Worm (Caenorhabditis elegans): Measurements from ENCODE around the gene ags-3.

Gene ags-3

ce11 chrX:5319214-5319838 is 15.9 kb upstream of the ags-3 start (continued):
- TF ChIP-seq ztf-25 (GFP tag; IDR thresholded peaks at IDR 0.05) (peak; percentile 89; the same call in 1 of the 2 replicates), fkh-3 (tag; optimal IDR thresholded peaks at IDR 0.05) (no peak), dpl-1 (GFP tag; optimal IDR thresholded peaks at IDR 0.05) (peak; percentile 4), snpc-1.1 (tag; optimal IDR thresholded peaks at IDR 0.05; ENCODE audit: insufficient read depth) (peak; percentile 83), ama-1 (optimal IDR thresholded peaks at IDR 0.05) (no peak), ama-1 (GFP tag; optimal IDR thresholded peaks at IDR 0.05) (peak; percentile 77 to 84), K12H6.12 (tag; optimal IDR thresholded peaks at IDR 0.05) (peak; percentile 14), F22D6.2 (tag; optimal IDR thresholded peaks at IDR 0.05) (no peak), madf-3 (GFP tag; IDR thresholded peaks at IDR 0.05) (0 out of 2 replicates have a peak, but pooled peaks have one; percentile 22), gei-17 (GFP tag; optimal IDR thresholded peaks at IDR 0.05) (no peak), nhr-90 (tag; optimal IDR thresholded peaks at IDR 0.05) (no peak), F55B11.4 (tag; optimal IDR thresholded peaks at IDR 0.05; ENCODE audit: borderline replicate concordance, insufficient read depth) (no peak), lin-35 (GFP tag; optimal IDR thresholded peaks at IDR 0.05) (peak in 1 of 3 experiments; percentile 57), lsl-1 (GFP tag; optimal IDR thresholded peaks at IDR 0.05) (no peak), T07F8.4 (tag; optimal IDR thresholded peaks at IDR 0.05) (peak; percentile 50), ekl-4 (GFP tag; IDR thresholded peaks at IDR 0.05) (no peak; the same call in 1 of the 2 replicates), F57C9.4 (tag; optimal IDR thresholded peaks at IDR 0.05) (no peak), zim-3 (tag; optimal IDR thresholded peaks at IDR 0.05) (peak; percentile 81), atf-7 (tag; optimal IDR thresholded peaks at IDR 0.05) (peak; percentile 56), madf-10 (tag; optimal IDR thresholded peaks at IDR 0.05) (peak; percentile 56), snpc-1.3 (tag; optimal IDR thresholded peaks at IDR 0.05; ENCODE audit: insufficient read depth) (peak; percentile 71), mel-28 (tag; optimal IDR thresholded peaks at IDR 0.05; ENCODE audit: borderline replicate concordance) (no peak), Y95B8A.8 (GFP tag; IDR thresholded peaks at IDR 0.05) (no peak), madf-8 (GFP tag; conservative IDR thresholded peaks at IDR 0.05) (no peak), Y53F4B.3 (GFP tag; IDR thresholded peaks at IDR 0.05) (no peak), nhr-80 (tag; optimal IDR thresholded peaks at IDR 0.05) (peak; percentile 23), ceh-58 (GFP tag; IDR thresholded peaks at IDR 0.05) (no peak), akir-1 (GFP tag; optimal IDR thresholded peaks at IDR 0.05) (no peak), pbrm-1 (GFP tag; IDR thresholded peaks at IDR 0.05) (0 out of 2 replicates have a peak, but pooled peaks have one; percentile 49), B0035.1 (tag; optimal IDR thresholded peaks at IDR 0.05) (no peak), ztf-26 (tag; optimal IDR thresholded peaks at IDR 0.05) (peak; percentile 22), egrh-3 (GFP tag; IDR thresholded peaks at IDR 0.05) (no peak), C06A6.2 (GFP tag; conservative IDR thresholded peaks at IDR 0.05) (no peak), zfh-2 (GFP tag; conservative IDR thresholded peaks at IDR 0.05) (no peak), ceh-40 (GFP tag; IDR thresholded peaks at IDR 0.05) (peak; percentile 79), ztf-18 (tag; optimal IDR thresholded peaks at IDR 0.05) (peak; percentile 27), lsy-27 (tag; optimal IDR thresholded peaks at IDR 0.05; ENCODE audit: borderline replicate concordance, insufficient read depth) (no peak), attf-3 (GFP tag; conservative IDR thresholded peaks at IDR 0.05) (no peak), ets-4 (GFP tag; optimal IDR thresholded peaks at IDR 0.05) (no peak), ztf-22 (GFP tag; optimal IDR thresholded peaks at IDR 0.05) (no peak), chd-7 (tag; optimal IDR thresholded peaks at IDR 0.05) (no peak), Y56A3A.18 (GFP tag; IDR thresholded peaks at IDR 0.05) (peak; percentile 65; the same call in 1 of the 2 replicates), madf-6 (GFP tag; IDR thresholded peaks at IDR 0.05) (no peak), hrde-1 (tag; optimal IDR thresholded peaks at IDR 0.05; ENCODE audit: borderline replicate concordance) (no peak), mcd-1 (GFP tag; IDR thresholded peaks at IDR 0.05) (no peak), bed-2 (GFP tag; IDR thresholded peaks at IDR 0.05) (no peak), die-1 (tag; optimal IDR thresholded peaks at IDR 0.05) (peak; percentile 83), unc-130 (GFP tag; optimal IDR thresholded peaks at IDR 0.05) (no peak)
